Fruit fly (Drosophila melanogaster): Measurements from ENCODE around the gene t-cup.

Gene t-cup

dm6 chr2L:12473583-12473982, 23.6 kb downstream of the t-cup start (continued):
- no peak for TF ChIP-seq CG11504 (tag; optimal IDR thresholded peaks at IDR 0.05)
- TF ChIP-seq eve (GFP tag; optimal IDR thresholded peaks at IDR 0.05), result peak in 1 of 2 experiments; percentile 41
- TF ChIP-seq Pdp1 (GFP tag; optimal IDR thresholded peaks at IDR 0.05), result peak in 1 of 2 experiments; percentile 88
- no peak for TF ChIP-seq ham (GFP tag; IDR thresholded peaks at IDR 0.05)
- peak; percentile 6 for TF ChIP-seq CG10543 (GFP tag; optimal IDR thresholded peaks at IDR 0.05)
- peak; percentile 19 for TF ChIP-seq CG3281 (GFP tag; optimal IDR thresholded peaks at IDR 0.05)
- peak; percentile 6 for TF ChIP-seq Fer1 (GFP tag; optimal IDR thresholded peaks at IDR 0.05)

dm6 chr2L:12472988-12473387, 24.1 kb downstream of the t-cup start:
- TF ChIP-seq PHDP (tag; optimal IDR thresholded peaks at IDR 0.05), result no peak
- TF ChIP-seq CG13296 (GFP tag; optimal IDR thresholded peaks at IDR 0.05), result no peak
- TF ChIP-seq HLH54F (GFP tag; optimal IDR thresholded peaks at IDR 0.05), result no peak
- TF ChIP-seq CG5953 (GFP tag; IDR thresholded peaks at IDR 0.05), result 0 out of 2 replicates have a peak, but pooled peaks have one; percentile 15
- no peak for TF ChIP-seq Hey (tag; optimal IDR thresholded peaks at IDR 0.05)
- no peak for TF ChIP-seq CG14710 (tag; optimal IDR thresholded peaks at IDR 0.05)
- TF ChIP-seq chn (GFP tag; optimal IDR thresholded peaks at IDR 0.05), result no peak
- TF ChIP-seq Poxn (GFP tag; IDR thresholded peaks at IDR 0.05), result no peak
- TF ChIP-seq CG11085 (GFP tag; IDR thresholded peaks at IDR 0.05), result no peak
- TF ChIP-seq CG1603 (tag; optimal IDR thresholded peaks at IDR 0.05), result no peak
- TF ChIP-seq aop (GFP tag; IDR thresholded peaks at IDR 0.05), result no peak
- no peak for TF ChIP-seq CG17361 (GFP tag; IDR thresholded peaks at IDR 0.05)
- TF ChIP-seq CG12744 (GFP tag; optimal IDR thresholded peaks at IDR 0.05), result no peak
- TF ChIP-seq BEAF-32 (GFP tag; optimal IDR thresholded peaks at IDR 0.05), result peak; percentile 51
- TF ChIP-seq stc (GFP tag; IDR thresholded peaks at IDR 0.05), result no peak
- TF ChIP-seq grn (GFP tag; optimal IDR thresholded peaks at IDR 0.05), result peak; percentile 68
- no peak for TF ChIP-seq dm (GFP tag; optimal IDR thresholded peaks at IDR 0.05)
- no peak for TF ChIP-seq Ssrp (tag; optimal IDR thresholded peaks at IDR 0.05)
- TF ChIP-seq sna (GFP tag; IDR thresholded peaks at IDR 0.05; ENCODE audit: partially characterized antibody), result no peak
- no peak for TF ChIP-seq Atf3 (GFP tag; optimal IDR thresholded peaks at IDR 0.05)
- 0 out of 3 replicates have a peak, but pooled peaks have one; percentile 22 for TF ChIP-seq CG34224 (GFP tag; IDR thresholded peaks at IDR 0.05; ENCODE audit: partially characterized antibody)
- no peak for TF ChIP-seq Bgb (GFP tag; IDR thresholded peaks at IDR 0.05; ENCODE audit: partially characterized antibody)
- no peak for TF ChIP-seq CG4707 (GFP tag; optimal IDR thresholded peaks at IDR 0.05)
- no peak for TF ChIP-seq Eip74EF (GFP tag; optimal IDR thresholded peaks at IDR 0.05)
- peak; percentile 14; the same call in 1 of the 3 replicates for TF ChIP-seq Doc3 (GFP tag; IDR thresholded peaks at IDR 0.05; ENCODE audit: partially characterized antibody)
- TF ChIP-seq prd (optimal IDR thresholded peaks at IDR 0.05), result no peak
- TF ChIP-seq prd (GFP tag; IDR thresholded peaks at IDR 0.05), result 0 out of 3 replicates have a peak, but pooled peaks have one; percentile 13
- TF ChIP-seq pita (GFP tag; optimal IDR thresholded peaks at IDR 0.05), result no peak
- TF ChIP-seq fu2 (GFP tag; optimal IDR thresholded peaks at IDR 0.05), result no peak
- TF ChIP-seq rib (GFP tag; IDR thresholded peaks at IDR 0.05), result no peak
- TF ChIP-seq Stat92E (GFP tag; optimal IDR thresholded peaks at IDR 0.05), result no peak
- TF ChIP-seq CG13424 (tag; optimal IDR thresholded peaks at IDR 0.05), result no peak
- no peak for TF ChIP-seq psq (GFP tag; optimal IDR thresholded peaks at IDR 0.05)
- no peak for TF ChIP-seq CG2889 (GFP tag; IDR thresholded peaks at IDR 0.05)
- no peak for TF ChIP-seq bigmax (GFP tag; optimal IDR thresholded peaks at IDR 0.05)
- TF ChIP-seq CG16863 (GFP tag; optimal IDR thresholded peaks at IDR 0.05), result no peak
- TF ChIP-seq CG17328 (GFP tag; IDR thresholded peaks at IDR 0.05), result no peak
- TF ChIP-seq Med (GFP tag), result peak; percentile 34
- no peak for TF ChIP-seq CG11696 (GFP tag; IDR thresholded peaks at IDR 0.05)
- no peak for TF ChIP-seq h (optimal IDR thresholded peaks at IDR 0.05)
- TF ChIP-seq hb (GFP tag; IDR thresholded peaks at IDR 0.05; ENCODE audit: partially characterized antibody), result no peak
- no peak for TF ChIP-seq Usf (GFP tag; optimal IDR thresholded peaks at IDR 0.05)
- no peak for TF ChIP-seq CG2678 (tag; optimal IDR thresholded peaks at IDR 0.05)
